Worm (Caenorhabditis elegans) whole organism, early embryonic: ENCODE measurements around the gene Y105C5B.11.

Source experiments
- B0310.2 ChIP-seq: sonication (generic microtip); optimal IDR thresholded peaks from 2 replicates; lab custom pipeline; 2016; ENCODE audit warnings: mild to moderate bottlenecking, missing genetic modification characterization, missing compliant biosample characterization
- F13C5.2 ChIP-seq: sonication (generic microtip); optimal IDR thresholded peaks from 2 replicates; lab custom pipeline; 2017; ENCODE audit warnings: mild to moderate bottlenecking, missing genetic modification characterization, inconsistent platforms, missing compliant biosample characterization
- aly-1 ChIP-seq: sonication (generic microtip); optimal IDR thresholded peaks from 2 replicates; lab custom pipeline; 2016; ENCODE audit warnings: missing genetic modification characterization, missing compliant biosample characterization
- ama-1 ChIP-seq: fragments of 150-350 bp; optimal IDR thresholded peaks from 2 replicates; lab custom pipeline; 2014
- ceh-13 ChIP-seq: fragments of 200-800 bp; sonication (Bioruptor generic); optimal IDR thresholded peaks from 2 replicates; lab custom pipeline; 2018; ENCODE audit warnings: mild to moderate bottlenecking, missing genetic modification characterization, missing compliant biosample characterization
- ceh-36 ChIP-seq: sonication (generic microtip); optimal IDR thresholded peaks from 2 replicates; lab custom pipeline; 2016; ENCODE audit warnings: missing genetic modification characterization, inconsistent platforms, missing compliant biosample characterization
- ets-7 ChIP-seq: sonication (generic microtip); optimal IDR thresholded peaks from 2 replicates; lab custom pipeline; 2016; ENCODE audit warnings: missing genotype, missing genetic modification characterization, missing compliant biosample characterization
- flt-1 ChIP-seq: fragments of 200-800 bp; sonication (Bioruptor generic); IDR thresholded peaks from 2 replicates; pipeline ENCODE4 v1.3.6; 2022; ENCODE audit warnings: missing genetic modification characterization, missing compliant biosample characterization
- hmbx-1 ChIP-seq: sonication (generic microtip); optimal IDR thresholded peaks from 2 replicates; lab custom pipeline; 2016; ENCODE audit warnings: mild to moderate bottlenecking, missing genetic modification characterization, missing compliant biosample characterization
- hmg-4 ChIP-seq: fragments of 200-800 bp; sonication (Bioruptor generic); optimal IDR thresholded peaks from 2 replicates; lab custom pipeline; 2018; ENCODE audit warnings: mild to moderate bottlenecking, missing genetic modification characterization, missing compliant biosample characterization
- hnd-1 ChIP-seq: sonication (generic microtip); optimal IDR thresholded peaks from 2 replicates; lab custom pipeline; 2016; ENCODE audit warnings: missing genetic modification characterization, missing compliant biosample characterization
- pes-1 ChIP-seq: fragments of 200-800 bp; sonication (Bioruptor generic); IDR thresholded peaks from 2 replicates; pipeline ENCODE4 v1.3.6; 2022; ENCODE audit warnings: missing genetic modification reagents, missing genetic modification characterization, missing compliant biosample characterization
- scrt-1 ChIP-seq: fragments of 200-800 bp; sonication (Bioruptor generic); IDR thresholded peaks from 2 replicates; pipeline ENCODE4 v1.3.6; 2022; ENCODE audit warnings: missing genetic modification characterization, missing compliant biosample characterization
- sea-1 ChIP-seq: fragments of 200-800 bp; sonication (Bioruptor generic); conservative IDR thresholded peaks from 2 replicates; pipeline ENCODE4 v1.3.6; 2022; ENCODE audit warnings: missing genetic modification characterization, missing compliant biosample characterization
- tbx-11 ChIP-seq: fragments of 200-800 bp; sonication (Bioruptor generic); IDR thresholded peaks from 2 replicates; pipeline ENCODE4 v1.3.6; 2022; ENCODE audit warnings: missing genetic modification characterization, missing compliant biosample characterization
- tbx-37 ChIP-seq: fragments of 200-800 bp; sonication (Bioruptor generic); conservative IDR thresholded peaks from 2 replicates; pipeline ENCODE4 v1.3.6; 2022; ENCODE audit warnings: missing genetic modification reagents, missing genetic modification characterization, missing compliant biosample characterization
- tra-4 ChIP-seq: sonication (generic microtip); optimal IDR thresholded peaks from 2 replicates; lab custom pipeline; 2017; ENCODE audit warnings: missing genetic modification characterization, missing compliant biosample characterization

The Y105C5B.11 gene

DNA sequence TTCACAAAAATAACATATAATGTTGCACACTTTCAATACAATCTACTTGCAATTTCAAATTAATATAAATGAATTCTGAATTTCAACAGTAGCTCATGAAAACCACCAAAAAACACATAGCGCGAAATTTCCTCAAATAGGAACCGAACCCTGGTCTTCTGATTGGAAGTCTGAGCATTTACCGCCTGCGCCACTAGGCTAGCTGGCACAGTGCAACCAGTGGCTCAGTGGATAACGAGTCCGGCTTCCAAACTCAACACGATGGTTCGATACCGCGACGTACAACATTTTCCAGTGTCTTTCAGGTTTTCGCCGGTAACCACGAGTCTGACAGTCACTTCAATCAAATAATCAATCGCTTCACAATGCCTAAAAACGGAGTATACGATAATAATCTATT, 12.4 kb upstream of the Y105C5B.11 start:
- TF ChIP-seq tbx-11 (GFP tag; lab: Robert Waterston, UW) = no peak
- TF ChIP-seq scrt-1 (GFP tag; lab: Robert Waterston, UW) = no peak
- TF ChIP-seq ets-7 (tag; lab: Kevin White, UChicago) = no peak
- TF ChIP-seq ceh-36 (tag; lab: Kevin White, UChicago) = no peak
- TF ChIP-seq hnd-1 (tag; lab: Kevin White, UChicago) = no peak
- TF ChIP-seq F13C5.2 (tag; lab: Kevin White, UChicago) = no peak
- TF ChIP-seq aly-1 (tag; lab: Kevin White, UChicago) = no peak
- TF ChIP-seq hmbx-1 = no peak
- TF ChIP-seq sea-1 (GFP tag; lab: Robert Waterston, UW) = no peak
- TF ChIP-seq ceh-13 = no peak
- TF ChIP-seq tbx-37 (GFP tag; lab: Robert Waterston, UW) = no peak
- TF ChIP-seq flt-1 = no peak

DNA sequence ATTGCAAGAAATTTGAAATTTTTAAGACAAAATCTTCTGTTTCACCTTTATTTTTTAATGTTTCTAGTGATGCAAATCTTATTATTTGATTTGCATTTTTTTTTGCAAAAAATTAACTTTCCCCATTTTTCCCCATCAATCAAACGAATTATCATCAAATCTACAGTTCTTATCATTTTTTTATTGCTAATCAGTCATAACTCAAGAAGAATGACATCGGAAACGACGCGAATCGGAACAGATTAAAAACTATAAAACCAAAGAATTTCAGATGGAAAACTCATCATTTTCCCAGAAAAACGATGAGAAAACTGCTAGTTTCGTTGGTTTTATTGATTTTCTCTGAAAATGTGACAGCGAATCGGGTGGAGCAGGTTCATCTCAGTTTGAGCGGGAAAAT, 10.3 kb upstream of the Y105C5B.11 start, which contains the start of gene Y105C5B.15:
Gene Y105C5B.15 (plus strand): TSS at position 297 of the 400 bp plus-strand sequence.
- no peak for TF ChIP-seq pes-1
- no peak for TF ChIP-seq hmbx-1
- TF ChIP-seq ceh-36 (tag; lab: Kevin White, UChicago) = no peak
- no peak for TF ChIP-seq hmg-4 (GFP tag; lab: Kevin White, UChicago)
- no peak for TF ChIP-seq F13C5.2 (tag; lab: Kevin White, UChicago)
- no peak for TF ChIP-seq tra-4
- no peak for TF ChIP-seq flt-1

DNA sequence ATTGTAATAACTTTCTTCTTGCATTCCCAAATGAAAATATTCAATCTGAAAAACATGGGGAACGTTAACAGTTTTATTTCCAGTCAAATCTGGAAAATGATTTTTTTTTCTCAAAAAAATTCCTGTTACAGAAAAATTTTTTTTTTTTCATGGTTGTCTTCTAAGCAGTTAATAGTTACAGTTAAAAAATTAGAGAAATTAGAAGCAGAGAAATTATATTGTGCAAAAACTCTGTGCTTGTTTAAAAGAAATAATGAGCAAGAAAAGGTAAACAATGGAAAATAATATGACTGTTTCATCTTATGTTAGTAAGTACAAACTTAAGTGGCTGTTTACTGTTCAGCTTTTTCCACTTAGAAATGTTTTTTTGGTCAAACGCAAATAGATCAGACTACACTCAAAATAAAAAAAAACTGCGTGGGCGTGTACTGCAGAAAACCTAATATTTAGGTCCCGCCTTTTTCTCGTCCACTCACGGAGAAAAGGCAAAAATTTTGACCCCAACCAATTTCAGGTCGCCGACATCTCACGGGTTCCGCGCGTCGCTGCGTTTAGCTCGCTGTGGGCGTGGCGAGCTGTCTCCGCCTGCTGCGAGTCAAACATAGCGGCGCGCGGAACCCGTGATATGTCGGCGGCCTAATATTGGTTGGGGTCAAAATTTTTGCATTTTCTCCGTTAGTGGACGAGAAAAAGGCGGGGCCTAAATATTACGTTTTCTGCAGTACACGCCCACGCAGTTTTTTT, 9.7 kb upstream of the Y105C5B.11 start, which contains the start of gene ifas-3:
Gene ifas-3 (minus strand): TSS at position 51 of the 744 bp plus-strand sequence.
- TF ChIP-seq flt-1 (no peak), sea-1 (GFP tag; lab: Robert Waterston, UW) (no peak), hmbx-1 (no peak), ceh-13 (no peak), tbx-37 (GFP tag; lab: Robert Waterston, UW) (no peak), tra-4 (no peak), ama-1 (lab: Kevin White, UChicago) (no peak), tbx-11 (GFP tag; lab: Robert Waterston, UW) (no peak), scrt-1 (GFP tag; lab: Robert Waterston, UW) (no peak)

DNA sequence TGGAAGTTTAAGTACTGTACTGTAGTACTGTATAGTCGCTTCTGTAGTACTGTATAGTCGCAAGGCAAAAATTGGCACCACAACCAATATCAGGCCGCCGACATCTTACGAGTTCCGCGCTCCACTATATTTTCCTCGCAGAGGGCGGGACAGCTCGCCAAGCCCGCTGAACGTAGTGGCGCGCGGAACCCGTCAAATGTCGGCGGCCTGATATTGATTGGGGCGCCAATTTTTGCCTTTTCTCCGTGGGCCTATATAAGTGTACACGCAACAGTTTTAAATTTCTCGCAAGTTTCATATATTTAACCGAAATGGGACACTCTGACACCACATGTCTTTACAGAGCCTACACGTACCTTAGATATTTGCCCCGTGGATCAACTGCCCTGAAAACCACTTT, 8.7 kb upstream of the Y105C5B.11 start:
- TF ChIP-seq tbx-37 (GFP tag; lab: Robert Waterston, UW) (no peak), flt-1 (no peak), hmg-4 (GFP tag; lab: Kevin White, UChicago) (no peak), ceh-13 (no peak)

DNA sequence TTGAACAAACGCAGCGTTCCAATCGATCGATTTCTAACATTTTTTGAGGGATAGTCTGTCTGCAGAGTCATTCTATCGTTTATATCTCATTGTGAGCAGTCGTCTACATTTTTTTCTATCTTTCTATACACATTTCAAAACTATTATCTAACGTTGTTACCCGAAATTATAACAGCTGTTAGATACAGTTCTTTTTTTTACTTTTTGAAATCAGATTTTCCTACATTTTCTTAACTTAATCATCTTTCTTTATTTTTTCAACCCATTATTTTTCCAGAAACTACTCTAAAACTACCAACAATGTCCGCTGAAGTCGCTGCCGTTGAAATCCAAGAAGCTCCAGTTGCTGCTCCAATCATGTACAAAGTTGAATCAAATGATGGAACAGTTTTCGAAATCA, 5.2 kb upstream of the Y105C5B.11 start, which contains the start of gene skr-10:
Gene skr-10 (plus strand): TSS at position 301 of the 400 bp plus-strand sequence.
- no peak for TF ChIP-seq B0310.2
- no peak for TF ChIP-seq ceh-36 (tag; lab: Kevin White, UChicago)
- TF ChIP-seq ceh-13 = no peak
- TF ChIP-seq scrt-1 (GFP tag; lab: Robert Waterston, UW) = no peak
- TF ChIP-seq tbx-37 (GFP tag; lab: Robert Waterston, UW) = no peak
- TF ChIP-seq aly-1 (tag; lab: Kevin White, UChicago) = no peak
- no peak for TF ChIP-seq tbx-11 (GFP tag; lab: Robert Waterston, UW)
- TF ChIP-seq hmbx-1 = no peak
- TF ChIP-seq ets-7 (tag; lab: Kevin White, UChicago) = no peak

DNA sequence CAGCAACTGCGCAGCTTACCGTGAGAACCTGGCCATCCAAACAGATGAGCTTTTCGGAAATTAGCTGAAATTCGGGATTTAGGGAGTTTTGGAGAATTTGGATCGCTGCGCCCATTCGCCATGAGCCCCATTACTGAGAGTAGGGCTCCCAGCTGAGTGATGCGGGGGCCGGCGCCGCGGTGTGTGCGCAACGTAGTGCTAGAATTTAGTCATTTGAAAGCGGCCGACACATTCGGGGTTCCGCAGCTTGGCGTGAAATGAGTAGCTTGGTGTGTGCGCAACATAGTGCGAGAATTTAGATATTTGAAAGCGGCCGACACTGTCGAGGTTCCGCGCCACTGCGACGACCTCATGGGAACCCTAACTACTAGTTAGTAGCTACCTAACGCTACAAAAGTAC, 492 bp downstream of the Y105C5B.11 start:
- TF ChIP-seq tra-4 (no peak), hmg-4 (GFP tag; lab: Kevin White, UChicago) (no peak), B0310.2 (no peak), aly-1 (tag; lab: Kevin White, UChicago) (no peak), tbx-11 (GFP tag; lab: Robert Waterston, UW) (no peak), sea-1 (GFP tag; lab: Robert Waterston, UW) (no peak), F13C5.2 (tag; lab: Kevin White, UChicago) (no peak), hmbx-1 (no peak)

DNA sequence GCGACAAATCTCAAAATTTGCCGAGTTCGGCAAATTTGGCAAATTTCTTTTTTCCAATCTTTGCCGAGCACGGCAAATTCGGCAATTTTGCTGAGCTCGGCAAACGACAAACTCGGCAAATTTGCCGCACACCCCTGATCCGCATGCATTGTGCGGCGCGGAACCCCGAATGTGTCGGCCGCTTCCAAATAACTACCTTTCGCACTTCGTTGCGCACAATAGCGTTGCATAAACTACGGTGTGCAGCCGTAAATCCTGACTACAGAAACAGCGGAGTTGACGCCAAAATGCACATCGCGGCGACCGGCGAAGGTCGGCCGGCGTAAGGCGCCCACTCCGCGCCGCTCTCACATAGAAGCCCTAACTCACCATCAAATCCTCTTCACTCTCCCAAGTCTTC, 2.8 kb downstream of the Y105C5B.11 start:
- TF ChIP-seq hmbx-1 (no peak), B0310.2 (no peak), ets-7 (tag; lab: Kevin White, UChicago) (no peak)

DNA sequence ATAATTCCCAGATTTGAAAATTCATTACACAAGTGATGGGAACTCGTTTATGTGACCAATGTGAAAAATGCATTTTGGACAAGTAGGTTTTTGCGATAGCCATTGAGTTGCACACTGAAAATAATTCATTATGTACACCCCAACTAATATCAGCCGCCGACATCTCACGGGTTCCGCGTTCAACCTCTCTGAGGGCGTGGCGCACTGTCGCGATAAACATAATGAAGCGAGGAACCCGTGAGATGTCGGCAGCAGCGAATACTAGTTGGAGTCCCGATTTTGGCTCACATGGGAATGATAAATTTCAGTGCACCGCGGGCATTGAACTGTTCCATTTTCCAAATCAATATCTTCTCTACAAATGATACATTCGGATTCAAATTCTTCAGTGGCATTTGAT, 4.2 kb downstream of the Y105C5B.11 start:
- TF ChIP-seq hmg-4 (GFP tag; lab: Kevin White, UChicago) = no peak
- TF ChIP-seq hmbx-1 = no peak
- TF ChIP-seq scrt-1 (GFP tag; lab: Robert Waterston, UW) = no peak
- TF ChIP-seq ceh-36 (tag; lab: Kevin White, UChicago) = no peak
- TF ChIP-seq hnd-1 (tag; lab: Kevin White, UChicago) = no peak

DNA sequence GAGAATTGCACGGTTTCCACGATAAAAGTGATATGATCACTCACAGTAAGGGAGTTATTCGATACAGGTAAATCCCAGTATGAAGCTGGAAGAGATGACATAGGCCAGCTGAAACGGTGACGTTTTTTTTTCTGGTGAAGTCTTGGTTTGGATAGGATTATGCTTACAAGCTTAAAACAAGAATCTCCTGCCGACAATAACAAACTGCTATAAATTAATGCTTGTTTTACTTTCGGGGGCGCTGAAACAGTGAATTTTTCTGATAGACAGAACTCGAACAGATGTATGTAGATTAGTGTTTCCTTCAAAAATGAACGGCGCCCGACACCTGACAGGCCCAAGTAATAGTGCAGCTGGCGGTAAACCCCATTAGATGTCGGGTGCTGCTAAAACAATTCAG, 7.5 kb downstream of the Y105C5B.11 start, which contains the start of gene srv-16:
Gene srv-16 (minus strand): TSS at position 101 of the 400 bp plus-strand sequence.
- no peak for TF ChIP-seq hmbx-1
- TF ChIP-seq tbx-11 (GFP tag; lab: Robert Waterston, UW) = no peak
- TF ChIP-seq flt-1 = no peak
- TF ChIP-seq pes-1 = no peak
- TF ChIP-seq tra-4 = no peak
- TF ChIP-seq B0310.2 = no peak
- TF ChIP-seq aly-1 (tag; lab: Kevin White, UChicago) = no peak
- TF ChIP-seq hnd-1 (tag; lab: Kevin White, UChicago) = no peak
- TF ChIP-seq ama-1 (lab: Kevin White, UChicago) = no peak
- no peak for TF ChIP-seq ceh-13
- no peak for TF ChIP-seq tbx-37 (GFP tag; lab: Robert Waterston, UW)
- no peak for TF ChIP-seq F13C5.2 (tag; lab: Kevin White, UChicago)
- no peak for TF ChIP-seq hmg-4 (GFP tag; lab: Kevin White, UChicago)
- TF ChIP-seq scrt-1 (GFP tag; lab: Robert Waterston, UW) = no peak
- no peak for TF ChIP-seq ets-7 (tag; lab: Kevin White, UChicago)
